Worm (Caenorhabditis elegans): ENCODE data around the gene ech-8.

DNA sequence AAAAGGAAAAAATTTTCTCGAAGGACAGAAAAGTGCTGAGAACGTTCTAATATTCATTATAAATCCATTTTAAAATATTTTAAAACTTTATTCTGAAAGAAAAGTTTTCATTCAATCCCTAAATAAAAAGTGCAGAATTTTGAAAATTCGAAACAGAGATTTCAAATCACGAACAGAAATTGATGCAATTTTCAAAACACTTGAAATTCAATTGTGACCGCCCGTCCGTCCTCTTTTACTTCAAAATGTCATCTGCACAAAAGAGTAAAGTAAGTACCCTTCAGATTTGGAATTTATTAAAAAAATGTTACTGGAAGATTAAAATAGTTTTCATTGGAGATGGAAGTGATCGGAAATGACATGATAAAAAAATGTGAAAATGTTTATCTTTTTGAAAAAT is 50.5 kb downstream of the ech-8 start:
- no peak for TF ChIP-seq cog-1 (tag; optimal IDR thresholded peaks at IDR 0.05)
- no peak for TF ChIP-seq T22C8.4 (GFP tag; IDR thresholded peaks at IDR 0.05)
- no peak for TF ChIP-seq tab-1 (GFP tag; IDR thresholded peaks at IDR 0.05)
- TF ChIP-seq flt-1 (GFP tag; IDR thresholded peaks at IDR 0.05) = no peak
- TF ChIP-seq klf-2 (GFP tag; conservative IDR thresholded peaks at IDR 0.05) = no peak
- TF ChIP-seq ztf-23 (GFP tag; IDR thresholded peaks at IDR 0.05) = no peak
